Worm (Caenorhabditis elegans): ENCODE results near the gene rfip-1.
A peak's percentile ranks its signal among the peaks of the same experiment; 100 is the strongest.

Gene rfip-1

DNA sequence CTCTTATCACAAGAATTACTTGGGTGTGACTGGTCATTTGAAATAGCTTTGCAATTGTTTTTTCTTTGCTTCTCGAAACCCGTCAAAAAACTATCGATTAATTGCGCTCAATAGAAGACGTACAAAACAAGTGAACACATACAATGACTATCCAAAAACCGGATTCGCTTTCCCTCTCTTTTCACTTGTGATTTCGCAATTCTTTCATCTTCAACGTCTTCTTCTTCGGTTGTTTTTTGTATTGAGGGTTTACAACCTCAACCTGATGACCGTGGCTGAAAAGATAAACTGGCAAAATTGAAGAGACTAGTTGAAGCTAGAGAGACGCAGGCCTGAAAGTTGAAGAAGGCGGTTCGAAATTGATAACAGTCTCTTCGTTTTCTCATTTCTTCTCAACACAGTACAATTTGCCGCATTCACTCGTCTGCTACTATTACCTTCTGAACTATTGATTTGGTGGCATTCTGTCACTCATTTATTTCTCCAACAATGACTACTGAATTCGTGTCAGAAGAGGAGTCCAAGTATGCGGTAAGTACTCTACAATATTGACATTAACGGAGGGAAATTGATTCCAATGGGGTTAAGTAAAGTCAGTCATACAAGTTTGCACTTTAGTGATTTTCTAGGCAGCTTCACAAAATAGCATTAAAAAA is 1.7 kb downstream of the rfip-1 start:
- TF ChIP-seq elt-2 (tag; optimal IDR thresholded peaks at IDR 0.05) (peak; percentile 67), ceh-16 (tag; optimal IDR thresholded peaks at IDR 0.05) (no peak), nhr-11 (tag; optimal IDR thresholded peaks at IDR 0.05) (no peak), mml-1 (tag; optimal IDR thresholded peaks at IDR 0.05) (no peak), nhr-28 (tag; optimal IDR thresholded peaks at IDR 0.05) (no peak), fos-1 (tag; optimal IDR thresholded peaks at IDR 0.05) (no peak), nhr-25 (tag; optimal IDR thresholded peaks at IDR 0.05) (peak; percentile 96), ztf-4 (tag; optimal IDR thresholded peaks at IDR 0.05) (no peak), mdl-1 (tag; optimal IDR thresholded peaks at IDR 0.05) (no peak), sea-2 (GFP tag; optimal IDR thresholded peaks at IDR 0.05) (no peak), unc-62 (GFP tag; optimal IDR thresholded peaks at IDR 0.05) (no peak), fkh-10 (GFP tag; optimal IDR thresholded peaks at IDR 0.05) (no peak), tbx-2 (tag; optimal IDR thresholded peaks at IDR 0.05) (no peak), ZK546.5 (tag; optimal IDR thresholded peaks at IDR 0.05) (no peak), pha-4 (tag; optimal IDR thresholded peaks at IDR 0.05) (peak; percentile 17), elt-3 (tag; optimal IDR thresholded peaks at IDR 0.05) (peak in 1 of 3 experiments; percentile 53), aly-2 (tag; optimal IDR thresholded peaks at IDR 0.05) (no peak), nhr-67 (tag; optimal IDR thresholded peaks at IDR 0.05) (no peak), nhr-43 (tag; optimal IDR thresholded peaks at IDR 0.05; ENCODE audit: poor library complexity, severe bottlenecking) (peak; percentile 77), nhr-23 (tag; optimal IDR thresholded peaks at IDR 0.05) (peak; percentile 72), nfya-1 (tag; optimal IDR thresholded peaks at IDR 0.05; ENCODE audit: insufficient read depth) (peak; percentile 56), ceh-28 (tag; optimal IDR thresholded peaks at IDR 0.05) (peak; percentile 60), nhr-77 (tag; optimal IDR thresholded peaks at IDR 0.05) (no peak), lin-15B (tag; optimal IDR thresholded peaks at IDR 0.05) (no peak), ceh-9 (tag; optimal IDR thresholded peaks at IDR 0.05) (no peak)

DNA sequence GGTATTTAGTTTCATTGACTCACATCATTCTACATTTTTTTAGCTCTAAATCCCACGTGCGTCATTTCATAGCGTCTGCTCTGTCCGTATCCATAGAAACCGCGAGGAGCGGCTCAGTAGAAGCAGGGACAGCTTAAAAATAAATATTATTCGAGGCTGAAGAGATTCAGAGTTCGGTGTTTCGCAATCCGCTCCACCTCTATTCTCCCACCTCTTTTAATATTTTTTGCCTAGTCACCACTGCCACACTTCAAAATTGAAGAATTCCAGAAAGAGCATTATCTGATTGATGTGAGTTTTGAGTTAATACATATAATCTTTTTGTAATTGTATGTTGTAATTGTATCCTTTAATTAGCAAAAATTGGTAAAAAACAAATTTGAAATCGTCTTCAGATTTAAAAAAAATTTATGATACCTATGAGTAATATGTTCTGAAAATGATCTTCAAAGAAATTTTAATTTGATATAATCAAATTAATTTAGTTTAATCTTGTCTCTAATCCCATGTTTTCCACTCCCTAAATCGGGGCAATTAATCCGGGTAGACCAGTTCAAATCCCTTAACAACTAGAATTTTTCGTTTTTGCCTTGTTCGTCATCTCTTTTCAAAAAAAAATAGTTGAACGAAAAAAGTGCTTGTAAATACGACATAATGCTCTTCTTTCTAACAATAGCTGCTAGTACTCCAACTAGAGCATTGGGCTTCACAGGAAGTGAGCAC is 5.2 kb downstream of the rfip-1 start:
- TF ChIP-seq zag-1 (tag; optimal IDR thresholded peaks at IDR 0.05) = no peak
- TF ChIP-seq elt-3 (tag; optimal IDR thresholded peaks at IDR 0.05) = no peak
- TF ChIP-seq nhr-23 (tag; optimal IDR thresholded peaks at IDR 0.05) = no peak
- no peak for TF ChIP-seq jun-1 (tag; optimal IDR thresholded peaks at IDR 0.05)
- TF ChIP-seq ceh-82 (tag; optimal IDR thresholded peaks at IDR 0.05) = no peak
- TF ChIP-seq ztf-4 (tag; optimal IDR thresholded peaks at IDR 0.05) = no peak
- no peak for TF ChIP-seq skn-1 (tag; optimal IDR thresholded peaks at IDR 0.05)
- no peak for TF ChIP-seq nfya-1 (tag; optimal IDR thresholded peaks at IDR 0.05; ENCODE audit: insufficient read depth)
- TF ChIP-seq sea-2 (GFP tag; optimal IDR thresholded peaks at IDR 0.05) = no peak
- TF ChIP-seq unc-62 (GFP tag; optimal IDR thresholded peaks at IDR 0.05) = no peak
- TF ChIP-seq fkh-2 (tag; optimal IDR thresholded peaks at IDR 0.05) = no peak
- no peak for TF ChIP-seq ceh-28 (tag; optimal IDR thresholded peaks at IDR 0.05)
- TF ChIP-seq elt-1 (tag; optimal IDR thresholded peaks at IDR 0.05) = no peak
- TF ChIP-seq unc-39 (tag; optimal IDR thresholded peaks at IDR 0.05) = no peak
- no peak for TF ChIP-seq ZK546.5 (tag; optimal IDR thresholded peaks at IDR 0.05)
- TF ChIP-seq nhr-11 (tag; optimal IDR thresholded peaks at IDR 0.05) = no peak

DNA sequence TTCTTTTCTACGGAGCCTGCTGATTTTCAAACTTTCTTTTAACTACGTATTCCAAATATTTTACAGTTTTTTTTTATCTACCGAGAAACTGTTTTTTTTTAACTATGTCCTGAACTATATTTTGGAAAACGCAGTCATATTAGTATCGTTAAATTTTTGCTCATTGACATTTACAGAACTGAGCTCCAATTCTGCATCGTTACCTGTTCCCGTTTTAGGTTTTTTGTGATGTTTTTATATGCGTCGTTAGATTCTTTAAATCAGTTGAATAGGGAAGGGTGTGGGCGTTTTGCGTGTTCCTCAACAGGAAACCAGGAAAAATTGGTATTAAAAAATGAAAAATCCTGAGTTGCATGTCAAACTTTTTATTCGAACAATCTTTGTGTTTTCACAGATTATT is 8.5 kb downstream of the rfip-1 start:
- no peak for TF ChIP-seq fkh-2 (tag; optimal IDR thresholded peaks at IDR 0.05)

DNA sequence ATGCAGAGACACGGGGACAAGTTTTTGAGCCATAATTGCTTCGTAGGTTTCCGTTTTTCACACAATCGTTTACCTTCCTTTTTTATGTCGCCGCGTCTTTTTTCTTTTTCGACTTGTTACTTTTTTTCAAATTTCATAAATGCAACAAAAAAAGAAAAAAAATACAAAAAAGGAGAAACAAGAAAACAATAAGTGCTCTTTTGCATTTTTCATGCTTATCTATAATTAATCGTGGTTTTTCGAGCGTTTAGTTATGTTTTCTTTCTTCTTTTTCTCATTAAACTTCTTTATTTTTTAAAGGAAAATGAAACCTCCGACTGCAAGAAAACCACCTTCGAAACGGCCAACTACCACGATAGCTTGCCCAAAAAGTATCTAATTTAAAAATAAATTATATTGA is 11.5 kb downstream of the rfip-1 start, which contains the start of gene F59G1.4:
TSS of gene F59G1.4 (plus strand) at position 301 of the 400 bp plus-strand sequence.
- TF ChIP-seq nhr-23 (tag; optimal IDR thresholded peaks at IDR 0.05) (no peak), ceh-82 (tag; optimal IDR thresholded peaks at IDR 0.05) (no peak), mml-1 (tag; optimal IDR thresholded peaks at IDR 0.05) (no peak), sea-2 (GFP tag; optimal IDR thresholded peaks at IDR 0.05) (no peak), lsy-12 (tag; optimal IDR thresholded peaks at IDR 0.05) (no peak), ztf-11 (tag; optimal IDR thresholded peaks at IDR 0.05) (no peak), ceh-9 (tag; optimal IDR thresholded peaks at IDR 0.05) (no peak), nhr-28 (tag; optimal IDR thresholded peaks at IDR 0.05) (no peak), fkh-10 (GFP tag; optimal IDR thresholded peaks at IDR 0.05) (no peak), elt-1 (tag; optimal IDR thresholded peaks at IDR 0.05) (no peak), daf-12 (tag; optimal IDR thresholded peaks at IDR 0.05) (no peak), mdl-1 (tag; optimal IDR thresholded peaks at IDR 0.05) (no peak), fkh-2 (tag; optimal IDR thresholded peaks at IDR 0.05) (no peak), unc-62 (GFP tag; optimal IDR thresholded peaks at IDR 0.05) (no peak), lin-15B (tag; optimal IDR thresholded peaks at IDR 0.05) (no peak)
